Worm (Caenorhabditis elegans) whole organism, L4 larva: ENCODE results near the gene F40F8.12.
"Not testable (repeated sequence)": the region's sequence is repeated elsewhere in the genome, so short reads cannot be mapped to it uniquely, and the experiment has no call there.

Source experiments
- F49E8.2 ChIP-seq: sonication (generic microtip); optimal IDR thresholded peaks from 2 replicates; lab custom pipeline; 2016; ENCODE audit warnings: missing compliant biosample characterization, mild to moderate bottlenecking, missing genetic modification characterization, borderline replicate concordance
- T20F7.1 ChIP-seq: fragments of 200-800 bp; sonication (Bioruptor generic); optimal IDR thresholded peaks from 2 replicates; lab custom pipeline; 2018; ENCODE audit warnings: mild to moderate bottlenecking, missing genetic modification characterization, missing compliant biosample characterization
- Y105C5A.15 ChIP-seq: fragments of 200-800 bp; sonication (Bioruptor generic); IDR thresholded peaks from 2 replicates; pipeline ENCODE4 v1.3.6; 2022; ENCODE audit warnings: missing genetic modification characterization, missing compliant biosample characterization
- Y48G9A.11 ChIP-seq: fragments of 200-800 bp; sonication (Bioruptor generic); IDR thresholded peaks from 2 replicates; pipeline ENCODE4 v1.3.6; 2022; ENCODE audit warnings: missing genetic modification reagents, missing genetic modification characterization, missing compliant biosample characterization
- Y75B8A.6 ChIP-seq: fragments of 200-800 bp; sonication (Bioruptor generic); IDR thresholded peaks from 2 replicates; pipeline ENCODE4 v1.3.6; 2022; ENCODE audit warnings: missing genetic modification reagents, missing genetic modification characterization, missing compliant biosample characterization
- aha-1 ChIP-seq: fragments of 150-350 bp; peaks from one replicate; lab custom pipeline; 2014; ENCODE audit warnings: missing biosample characterization, missing genetic modification characterization
- aly-2 ChIP-seq: sonication (generic microtip); optimal IDR thresholded peaks from 2 replicates; lab custom pipeline; 2018; ENCODE audit warnings: missing biosample characterization, missing genetic modification characterization
- ama-1 ChIP-seq: fragments of 150-350 bp; optimal IDR thresholded peaks from 2 replicates; lab custom pipeline; 2014; ENCODE audit warnings: inconsistent platforms, mixed read lengths
- arid-1 ChIP-seq: fragments of 200-800 bp; sonication (Bioruptor generic); conservative IDR thresholded peaks from 2 replicates; pipeline ENCODE4 v1.3.6; 2022; ENCODE audit warnings: missing genetic modification reagents, missing genetic modification characterization, missing compliant biosample characterization
- ceh-32 ChIP-seq: sonication (generic microtip); optimal IDR thresholded peaks from 2 replicates; lab custom pipeline; 2016; ENCODE audit warnings: mild to moderate bottlenecking, missing genetic modification characterization, missing compliant biosample characterization; ENCODE audit not compliant: poor library complexity
- ceh-82 ChIP-seq: sonication (generic microtip); optimal IDR thresholded peaks from 2 replicates; lab custom pipeline; 2017; ENCODE audit warnings: missing biosample characterization, missing genetic modification characterization
- daf-8 ChIP-seq: fragments of 200-800 bp; sonication (Bioruptor generic); IDR thresholded peaks from 2 replicates; pipeline ENCODE4 v1.3.6; 2022; ENCODE audit warnings: missing genetic modification characterization, missing compliant biosample characterization
- dmd-9 ChIP-seq: fragments of 200-800 bp; sonication (Bioruptor generic); IDR thresholded peaks from 2 replicates; pipeline ENCODE4 v1.3.6; 2022; ENCODE audit warnings: missing genetic modification reagents, missing genetic modification characterization, missing compliant biosample characterization
- dve-1 ChIP-seq: sonication (generic microtip); optimal IDR thresholded peaks from 2 replicates; lab custom pipeline; 2017; ENCODE audit warnings: antibody characterized with exemption, mild to moderate bottlenecking, missing genetic modification characterization, missing compliant biosample characterization; ENCODE audit not compliant: insufficient read depth
- fkh-10 ChIP-seq: fragments of 150-350 bp; optimal IDR thresholded peaks from 2 replicates; lab custom pipeline; 2014; ENCODE audit warnings: missing biosample characterization, missing genetic modification reagents, missing genetic modification characterization
- hif-1 ChIP-seq, 2 experiments: sonication (generic microtip); optimal IDR thresholded peaks; 2 replicates each; lab custom pipeline; 2016 to 2017; ENCODE audit warnings: missing compliant biosample characterization in 2 of 2, missing genetic modification characterization in 2 of 2, missing genetic modification reagents in 2 of 2, missing genotype in 2 of 2, mild to moderate bottlenecking in 1 of 2
- hlh-11 ChIP-seq: fragments of 200-800 bp; sonication (Bioruptor generic); optimal IDR thresholded peaks from 2 replicates; lab custom pipeline; 2018; ENCODE audit warnings: mild to moderate bottlenecking, missing genetic modification characterization, missing compliant biosample characterization
- hlh-30 ChIP-seq: sonication (generic microtip); optimal IDR thresholded peaks from 2 replicates; lab custom pipeline; 2017; ENCODE audit warnings: antibody characterized with exemption, mild to moderate bottlenecking, missing genetic modification characterization, missing compliant biosample characterization; ENCODE audit not compliant: insufficient read depth
- hmg-1.1 ChIP-seq: fragments of 200-800 bp; sonication (Bioruptor generic); IDR thresholded peaks from 2 replicates; pipeline ENCODE4 v1.3.6; 2022; ENCODE audit warnings: missing genetic modification reagents, missing genetic modification characterization, missing compliant biosample characterization
- lim-7 ChIP-seq: fragments of 200-800 bp; sonication (Bioruptor generic); IDR thresholded peaks from 2 replicates; pipeline ENCODE4 v1.3.6; 2022; ENCODE audit warnings: missing genetic modification characterization, missing compliant biosample characterization
- lin-1 ChIP-seq: fragments of 200-800 bp; sonication (Bioruptor generic); IDR thresholded peaks from 2 replicates; pipeline ENCODE4 v1.3.6; 2022; ENCODE audit warnings: missing genetic modification reagents, missing genetic modification characterization, missing compliant biosample characterization
- lin-38 ChIP-seq: fragments of 200-800 bp; sonication (Bioruptor generic); IDR thresholded peaks from 2 replicates; pipeline ENCODE4 v1.3.6; 2022; ENCODE audit warnings: missing genetic modification reagents, missing genetic modification characterization, missing compliant biosample characterization
- lsy-2 ChIP-seq, 2 experiments: fragments of 150-350 bp in 1 of 2; sonication (generic microtip) in 1 of 2; optimal IDR thresholded peaks; 2 replicates each; lab custom pipeline; 2014 to 2017; ENCODE audit warnings: missing biosample characterization in 2 of 2, missing genetic modification characterization in 2 of 2
- mdl-1 ChIP-seq, 2 experiments: fragments of 150-350 bp in 1 of 2; sonication (generic microtip) in 1 of 2; optimal IDR thresholded peaks; 2 replicates each; lab custom pipeline; 2014 to 2017; ENCODE audit warnings: missing biosample characterization in 2 of 2, missing genetic modification characterization in 2 of 2
- mes-2 ChIP-seq: sonication (generic microtip); optimal IDR thresholded peaks from 2 replicates; lab custom pipeline; 2016; ENCODE audit warnings: missing genotype, mild to moderate bottlenecking, missing genetic modification characterization, missing compliant biosample characterization; ENCODE audit not compliant: poor library complexity, severe bottlenecking
- mxl-2 ChIP-seq: fragments of 200-800 bp; sonication (Bioruptor generic); conservative IDR thresholded peaks from 2 replicates; pipeline ENCODE4 v1.3.6; 2022; ENCODE audit warnings: missing genetic modification reagents, missing genetic modification characterization, missing compliant biosample characterization
- nhr-11 ChIP-seq: fragments of 150-350 bp; optimal IDR thresholded peaks from 2 replicates; lab custom pipeline; 2014; ENCODE audit warnings: missing biosample characterization, missing genetic modification characterization
- nhr-111 ChIP-seq: fragments of 200-800 bp; sonication (Bioruptor generic); optimal IDR thresholded peaks from 2 replicates; lab custom pipeline; 2018; ENCODE audit warnings: mild to moderate bottlenecking, missing genetic modification characterization, missing compliant biosample characterization
- nhr-41 ChIP-seq: fragments of 200-800 bp; sonication (Bioruptor generic); IDR thresholded peaks from 2 replicates; pipeline ENCODE4 v1.3.6; 2022; ENCODE audit warnings: missing genetic modification reagents, missing genetic modification characterization, missing compliant biosample characterization
- nhr-42 ChIP-seq: fragments of 200-800 bp; sonication (Bioruptor generic); IDR thresholded peaks from 2 replicates; pipeline ENCODE4 v1.3.6; 2022; ENCODE audit warnings: missing genetic modification characterization, missing compliant biosample characterization
- nhr-6 ChIP-seq: fragments of 150-350 bp; optimal IDR thresholded peaks from 2 replicates; lab custom pipeline; 2014; ENCODE audit warnings: missing biosample characterization, missing genetic modification characterization
- pha-4 ChIP-seq, 2 experiments: fragments of 150-350 bp in 1 of 2; fragments of 200-800 bp in 1 of 2; sonication (Bioruptor generic) in 1 of 2; IDR thresholded peaks in 1 of 2; optimal IDR thresholded peaks in 1 of 2; 2 replicates each; pipeline versions ENCODE4 v1.3.6 to Lab custom; 2014 to 2022; ENCODE audit warnings: missing genetic modification characterization in 2 of 2, missing genetic modification reagents in 2 of 2, missing biosample characterization in 1 of 2, missing compliant biosample characterization in 1 of 2
- pqm-1 ChIP-seq: sonication (generic microtip); optimal IDR thresholded peaks from 2 replicates; lab custom pipeline; 2017; ENCODE audit warnings: missing biosample characterization, missing genetic modification characterization
- snpc-1.2 ChIP-seq: fragments of 200-800 bp; sonication (Bioruptor generic); IDR thresholded peaks from 2 replicates; pipeline ENCODE4 v1.3.6; 2022; ENCODE audit warnings: missing genetic modification reagents, missing genetic modification characterization, missing compliant biosample characterization
- spr-3 ChIP-seq: fragments of 200-800 bp; sonication (Bioruptor generic); optimal IDR thresholded peaks from 2 replicates; lab custom pipeline; 2018; ENCODE audit warnings: mild to moderate bottlenecking, missing genetic modification characterization, missing compliant biosample characterization
- tra-1 ChIP-seq: fragments of 200-800 bp; sonication (Bioruptor generic); IDR thresholded peaks from 2 replicates; pipeline ENCODE4 v1.3.6; 2022; ENCODE audit warnings: missing genetic modification reagents, missing genetic modification characterization, missing compliant biosample characterization
- unc-130 ChIP-seq: sonication (generic microtip); optimal IDR thresholded peaks from 2 replicates; lab custom pipeline; 2016; ENCODE audit warnings: missing genetic modification reagents, missing genetic modification characterization, missing compliant biosample characterization
- vab-7 ChIP-seq: fragments of 200-800 bp; sonication (Bioruptor generic); IDR thresholded peaks from 2 replicates; pipeline ENCODE4 v1.3.6; 2022; ENCODE audit warnings: missing genetic modification reagents, missing genetic modification characterization, missing compliant biosample characterization
- zfp-2 ChIP-seq: sonication (generic microtip); optimal IDR thresholded peaks from 2 replicates; lab custom pipeline; 2016; ENCODE audit warnings: mild to moderate bottlenecking, missing genetic modification characterization, missing compliant biosample characterization
- zfp-3 ChIP-seq: fragments of 200-800 bp; sonication (Bioruptor generic); conservative IDR thresholded peaks from 2 replicates; pipeline ENCODE4 v1.3.6; 2022; ENCODE audit warnings: missing genetic modification reagents, missing genetic modification characterization, missing compliant biosample characterization
- zip-2 ChIP-seq: fragments of 150-350 bp; optimal IDR thresholded peaks from 2 replicates; lab custom pipeline; 2014; ENCODE audit warnings: missing biosample characterization, missing genetic modification characterization

The F40F8.12 gene

ce11 chrII:11112419-11112818, 17.2 kb upstream of the F40F8.12 start, which contains the start of gene mat-2:
Gene mat-2, plus strand, starts transcription at chrII:11112719.
- no peak for TF ChIP-seq nhr-111 (GFP tag; lab: Kevin White, UChicago)
- TF ChIP-seq ceh-82 (tag; lab: Kevin White, UChicago) = no peak
- no peak for TF ChIP-seq unc-130
- peak; percentile 5 for TF ChIP-seq aha-1 (tag; lab: Kevin White, UChicago)
- TF ChIP-seq tra-1 (GFP tag; lab: Robert Waterston, UW) = no peak

ce11 chrII:11121800-11122199, 7.8 kb upstream of the F40F8.12 start, which contains the start of gene W10C6.2:
Gene W10C6.2, minus strand, starts transcription at chrII:11121900.
- TF ChIP-seq T20F7.1; nhr-41; ama-1 (lab: Kevin White, UChicago): not testable (repeated sequence)

ce11 chrII:11125059-11125594, 4.5 kb upstream of the F40F8.12 start:
- TF ChIP-seq vab-7 (0 out of 2 replicates have a peak, but pooled peaks have one; percentile 30), lin-38 (peak; percentile 59; the same call in 1 of the 2 replicates), aha-1 (tag; lab: Kevin White, UChicago) (peak; percentile 13), Y48G9A.11 (GFP tag; lab: Robert Waterston, UW) (0 out of 2 replicates have a peak, but pooled peaks have one; percentile 34), lin-1 (GFP tag; lab: Robert Waterston, UW) (peak; percentile 9; the same call in 1 of the 2 replicates), T20F7.1 (no peak), zfp-3 (GFP tag; lab: Robert Waterston, UW) (no peak), nhr-42 (no peak), pha-4 (GFP tag; IDR thresholded peaks at IDR 0.05; lab: Robert Waterston, UW) (0 out of 2 replicates have a peak, but pooled peaks have one; percentile 20), pha-4 (tag; optimal IDR thresholded peaks at IDR 0.05; lab: Kevin White, UChicago) (no peak), arid-1 (GFP tag; lab: Robert Waterston, UW) (peak; percentile 17; the same call in 1 of the 2 replicates), zip-2 (tag; lab: Kevin White, UChicago) (no peak), lim-7 (GFP tag; lab: Robert Waterston, UW) (0 out of 2 replicates have a peak, but pooled peaks have one; percentile 27), snpc-1.2 (GFP tag; lab: Robert Waterston, UW) (peak; percentile 39; the same call in 1 of the 2 replicates), nhr-6 (tag; lab: Kevin White, UChicago) (no peak), hmg-1.1 (GFP tag; lab: Robert Waterston, UW) (no peak), dmd-9 (GFP tag; lab: Robert Waterston, UW) (no peak), pqm-1 (no peak), spr-3 (GFP tag; lab: Kevin White, UChicago) (no peak), aly-2 (peak; percentile 45), daf-8 (GFP tag; lab: Robert Waterston, UW) (no peak), F49E8.2 (peak; percentile 62), ceh-32 (no peak)

ce11 chrII:11126312-11127000, 3.2 kb upstream of the F40F8.12 start, which contains the start of the genes rps-9 and lsm-1:
Gene rps-9, minus strand, starts transcription at chrII:11126362.
Gene lsm-1, plus strand, starts transcription at chrII:11126950.
- peak; percentile 60; the same call in 1 of the 2 replicates for TF ChIP-seq hmg-1.1 (GFP tag; lab: Robert Waterston, UW)
- TF ChIP-seq hlh-30 = peak; percentile 58
- no peak for TF ChIP-seq mdl-1 (tag; optimal IDR thresholded peaks at IDR 0.05; lab: Kevin White, UChicago)
- TF ChIP-seq mxl-2 = no peak
- TF ChIP-seq ama-1 (lab: Kevin White, UChicago) = peak; percentile 32
- no peak for TF ChIP-seq snpc-1.2 (GFP tag; lab: Robert Waterston, UW)
- peak; percentile 70 for TF ChIP-seq lin-38
- peak; percentile 49 to 98 for TF ChIP-seq lsy-2 (tag; optimal IDR thresholded peaks at IDR 0.05; lab: Kevin White, UChicago)
- TF ChIP-seq zfp-3 (GFP tag; lab: Robert Waterston, UW) = no peak
- peak; percentile 84 for TF ChIP-seq mes-2
- TF ChIP-seq nhr-6 (tag; lab: Kevin White, UChicago) = peak; percentile 23
- TF ChIP-seq aha-1 (tag; lab: Kevin White, UChicago) = peak; percentile 23
- peak; percentile 57 for TF ChIP-seq hlh-11 (tag; lab: Kevin White, UChicago)
- no peak for TF ChIP-seq Y75B8A.6 (GFP tag; lab: Robert Waterston, UW)
- peak; percentile 45 for TF ChIP-seq nhr-11 (tag; lab: Kevin White, UChicago)
- peak; percentile 49 for TF ChIP-seq dve-1 (tag; lab: Kevin White, UChicago)
- no peak for TF ChIP-seq Y105C5A.15
- TF ChIP-seq nhr-111 (GFP tag; lab: Kevin White, UChicago) = no peak
- peak; percentile 45 for TF ChIP-seq unc-130
- no peak for TF ChIP-seq zfp-2 (tag; lab: Kevin White, UChicago)
- peak; percentile 40 for TF ChIP-seq fkh-10 (GFP tag; lab: Kevin White, UChicago)
- TF ChIP-seq hif-1 (tag; optimal IDR thresholded peaks at IDR 0.05; lab: Kevin White, UChicago) = peak in 1 of 2 experiments; percentile 64
